Fruit fly (Drosophila melanogaster) whole organism, pupa: ENCODE results near the gene Pgant6.

Source experiments
- CG13204 ChIP-seq: fragments of 200-800 bp; sonication (Bioruptor generic); optimal IDR thresholded peaks from 2 replicates; lab custom pipeline; 2018; ENCODE audit warnings: missing biosample characterization, mild to moderate bottlenecking, missing genetic modification characterization, moderate library complexity
- CG32121 ChIP-seq: fragments of 200-800 bp; sonication (Bioruptor generic); IDR thresholded peaks from 2 replicates; pipeline ENCODE4 v1.3.6; 2022; ENCODE audit warnings: missing biosample characterization, missing genetic modification characterization
- CG8159 ChIP-seq: fragments of 200-800 bp; sonication (Bioruptor generic); optimal IDR thresholded peaks from 3 replicates; lab custom pipeline; 2018; ENCODE audit warnings: missing biosample characterization, mild to moderate bottlenecking, missing genetic modification characterization, moderate library complexity
- CG9948 ChIP-seq: fragments of 200-800 bp; sonication (Bioruptor generic); optimal IDR thresholded peaks from 2 replicates; lab custom pipeline; 2018; ENCODE audit warnings: missing biosample characterization, mild to moderate bottlenecking, missing genetic modification characterization, moderate library complexity
- EcR ChIP-seq: fragments of 200-800 bp; sonication (Bioruptor generic); optimal IDR thresholded peaks from 3 replicates; lab custom pipeline; 2019; ENCODE audit warnings: missing biosample characterization, missing genetic modification characterization, mild to moderate bottlenecking, moderate library complexity, missing genetic modification reagents
- Ets98B ChIP-seq: fragments of 200-800 bp; sonication (Bioruptor generic); IDR thresholded peaks from 2 replicates; pipeline ENCODE4 v1.3.6; 2022; ENCODE audit warnings: missing biosample characterization, missing genetic modification characterization
- rn ChIP-seq: fragments of 200-800 bp; sonication (Bioruptor generic); IDR thresholded peaks from 2 replicates; pipeline ENCODE4 v1.3.6; 2022; ENCODE audit warnings: missing biosample characterization, missing genetic modification characterization

- TF ChIP-seq CG13204 (GFP tag; lab: Kevin White, UChicago) (no peak), CG32121 (GFP tag; lab: Robert Waterston, UW) (no peak), Ets98B (no peak), rn (GFP tag; lab: Robert Waterston, UW) (no peak), CG9948 (tag; lab: Kevin White, UChicago) (no peak), EcR (GFP tag; lab: Kevin White, UChicago) (no peak), CG8159 (no peak)
Measured at dm6 chr3L:2780711-2781110, 1.3 kb upstream of the Pgant6 start, which contains the start of gene mRpS35.
